Fruit fly (Drosophila melanogaster) whole organism, wandering third instar larva: Measurements from ENCODE around the gene FucTC.

Source experiments
- Abd-B ChIP-seq: fragments of >200 bp; optimal IDR thresholded peaks from 2 replicates; lab custom pipeline; 2017; ENCODE audit warnings: missing biosample characterization, missing genetic modification characterization
- CrebA ChIP-seq: fragments of 200-800 bp; sonication (Bioruptor generic); optimal IDR thresholded peaks from 2 replicates; lab custom pipeline; 2016; ENCODE audit warnings: missing biosample characterization, mild to moderate bottlenecking, missing genetic modification characterization, borderline replicate concordance
- Hr78 ChIP-seq: fragments of >200 bp; optimal IDR thresholded peaks from 2 replicates; lab custom pipeline; 2017; ENCODE audit warnings: missing biosample characterization, missing genetic modification characterization
- Hr83 ChIP-seq: fragments of 200-300 bp; sonication (Bioruptor generic); optimal IDR thresholded peaks from 2 replicates; lab custom pipeline; 2016; ENCODE audit warnings: missing biosample characterization, mild to moderate bottlenecking, missing genetic modification characterization, moderate library complexity; ENCODE audit not compliant: poor library complexity, severe bottlenecking
- Myc ChIP-seq: fragments of >200 bp; optimal IDR thresholded peaks from 2 replicates; lab custom pipeline; 2017
- N ChIP-seq: fragments of >200 bp; optimal IDR thresholded peaks from 2 replicates; lab custom pipeline; 2018; ENCODE audit warnings: missing biosample characterization, missing external identifiers, missing genetic modification characterization
- dl ChIP-seq, 2 experiments: fragments of 175-275, 200-275 bp in 1 of 2; fragments of 200-275 bp in 1 of 2; sonication (Bioruptor generic); optimal IDR thresholded peaks; lab custom pipeline; 2018; ENCODE audit warnings: mild to moderate bottlenecking in 2 of 2, missing biosample characterization in 2 of 2, missing genetic modification characterization in 2 of 2, moderate library complexity in 2 of 2; ENCODE audit not compliant: partially characterized antibody in 2 of 2, insufficient read depth in 1 of 2
- dmrt93B ChIP-seq: fragments of 200-800 bp; sonication (Bioruptor generic); optimal IDR thresholded peaks from 2 replicates; lab custom pipeline; 2018; ENCODE audit warnings: missing biosample characterization, mild to moderate bottlenecking, missing genetic modification characterization
- dsf ChIP-seq: sonication (Bioruptor generic); optimal IDR thresholded peaks from 2 replicates; lab custom pipeline; 2016; ENCODE audit warnings: missing biosample characterization, missing genetic modification characterization, borderline replicate concordance
- fru ChIP-seq: fragments of 200-800 bp; sonication (Bioruptor generic); optimal IDR thresholded peaks from 3 replicates; lab custom pipeline; 2016; ENCODE audit warnings: missing biosample characterization, mild to moderate bottlenecking, missing genetic modification characterization
- jim ChIP-seq: fragments of 175-275, 200-325 bp; sonication (Bioruptor generic); optimal IDR thresholded peaks from 2 replicates; lab custom pipeline; 2016; ENCODE audit warnings: missing biosample characterization, mild to moderate bottlenecking, missing genetic modification characterization
- pan ChIP-seq: fragments of >200 bp; optimal IDR thresholded peaks from 2 replicates; lab custom pipeline; 2017
- woc ChIP-seq: sonication (Bioruptor generic); optimal IDR thresholded peaks from 2 replicates; lab custom pipeline; 2016; ENCODE audit warnings: missing biosample characterization, mild to moderate bottlenecking, missing genetic modification characterization

dm6 chrX:23022598-23022997 lies 11.5 kb upstream of the FucTC start, which contains the start of gene zyd:
- no peak for TF ChIP-seq woc
- no peak for TF ChIP-seq Hr78 (GFP tag; lab: Kevin White, UChicago)
- TF ChIP-seq dl (GFP tag; optimal IDR thresholded peaks at IDR 0.05; lab: Kevin White, UChicago; ENCODE audit: insufficient read depth in 1 of 2, partially characterized antibody in 2 of 2): no peak
- no peak for TF ChIP-seq Hr83 (GFP tag; lab: Kevin White, UChicago)
- TF ChIP-seq CrebA (GFP tag; lab: Kevin White, UChicago): no peak
- no peak for TF ChIP-seq jim
- no peak for TF ChIP-seq dsf (GFP tag; lab: Kevin White, UChicago)
- no peak for TF ChIP-seq N (GFP tag; lab: Kevin White, UChicago)
- TF ChIP-seq pan (lab: Kevin White, UChicago): no peak
- no peak for TF ChIP-seq dmrt93B
- no peak for TF ChIP-seq Myc (lab: Kevin White, UChicago)
- no peak for TF ChIP-seq fru (GFP tag; lab: Kevin White, UChicago)
- TF ChIP-seq Abd-B (GFP tag; lab: Kevin White, UChicago): no peak
